Worm (Caenorhabditis elegans) whole organism, young adult: ENCODE measurements around the gene wrb-1.

Experiments
- F33H1.4 ChIP-seq: fragments of 200-800 bp; sonication (Bioruptor generic); IDR thresholded peaks from 2 replicates; pipeline ENCODE4 v1.3.6; 2022; ENCODE audit warnings: missing genetic modification reagents, missing genetic modification characterization, missing compliant biosample characterization
- ama-1 ChIP-seq, 3 experiments: fragments of 150-350 bp in 1 of 3; sonication (generic microtip) in 2 of 3; optimal IDR thresholded peaks; 2 replicates each; lab custom pipeline; 2014 to 2018; ENCODE audit warnings: missing biosample characterization in 2 of 3, missing genetic modification characterization in 2 of 3, missing genetic modification reagents in 2 of 3
- ceh-79 ChIP-seq: sonication (generic microtip); optimal IDR thresholded peaks from 2 replicates; lab custom pipeline; 2017; ENCODE audit warnings: mild to moderate bottlenecking, missing genetic modification characterization, missing compliant biosample characterization
- ceh-91 ChIP-seq: fragments of 200-800 bp; sonication (Bioruptor generic); IDR thresholded peaks from 2 replicates; pipeline ENCODE4 v1.3.6; 2022; ENCODE audit warnings: missing genetic modification reagents, missing genetic modification characterization, missing compliant biosample characterization
- dpl-1 ChIP-seq: fragments of 150-350 bp; optimal IDR thresholded peaks from 2 replicates; lab custom pipeline; 2014; ENCODE audit warnings: missing biosample characterization, missing genetic modification reagents, missing genetic modification characterization
- nfya-1 ChIP-seq: sonication (generic microtip); optimal IDR thresholded peaks from 2 replicates; lab custom pipeline; 2017; ENCODE audit warnings: antibody characterized with exemption, missing compliant biosample characterization, missing genetic modification characterization, borderline replicate concordance; ENCODE audit not compliant: insufficient read depth
- sdz-38 ChIP-seq: sonication (generic microtip); optimal IDR thresholded peaks from 2 replicates; lab custom pipeline; 2016; ENCODE audit warnings: missing genotype, missing genetic modification characterization, missing compliant biosample characterization
- snpc-4 ChIP-seq, 5 experiments: fragments of 150-350 bp in 1 of 5; sonication (generic microtip) in 4 of 5; optimal IDR thresholded peaks; 2 replicates each; lab custom pipeline; 2014 to 2018; ENCODE audit warnings: missing genetic modification characterization in 5 of 5, missing biosample characterization in 3 of 5, antibody characterized with exemption in 2 of 5, mild to moderate bottlenecking in 2 of 5, missing compliant biosample characterization in 2 of 5, missing genotype in 2 of 5, moderate library complexity in 2 of 5, missing genetic modification reagents in 1 of 5
- sptf-2 ChIP-seq: fragments of 200-800 bp; sonication (Bioruptor generic); optimal IDR thresholded peaks from 2 replicates; lab custom pipeline; 2018; ENCODE audit warnings: mild to moderate bottlenecking, missing genetic modification characterization, missing compliant biosample characterization
- unc-62 ChIP-seq: fragments of 150-350 bp; optimal IDR thresholded peaks from 2 replicates; lab custom pipeline; 2014; ENCODE audit warnings: missing biosample characterization, missing genetic modification reagents, missing genetic modification characterization
- ztf-22 ChIP-seq: fragments of 200-800 bp; sonication (Bioruptor generic); optimal IDR thresholded peaks from 2 replicates; lab custom pipeline; 2018; ENCODE audit warnings: mild to moderate bottlenecking, missing genetic modification characterization, moderate library complexity, missing compliant biosample characterization
- ztf-28 ChIP-seq: fragments of 200-800 bp; sonication (Bioruptor generic); IDR thresholded peaks from 2 replicates; pipeline ENCODE4 v1.3.6; 2022; ENCODE audit warnings: missing genetic modification reagents, missing genetic modification characterization, missing compliant biosample characterization
- ztf-6 ChIP-seq: fragments of 200-800 bp; sonication (Bioruptor generic); IDR thresholded peaks from 2 replicates; pipeline ENCODE4 v1.3.6; 2022; ENCODE audit warnings: missing genetic modification reagents, missing genetic modification characterization, missing compliant biosample characterization

DNA sequence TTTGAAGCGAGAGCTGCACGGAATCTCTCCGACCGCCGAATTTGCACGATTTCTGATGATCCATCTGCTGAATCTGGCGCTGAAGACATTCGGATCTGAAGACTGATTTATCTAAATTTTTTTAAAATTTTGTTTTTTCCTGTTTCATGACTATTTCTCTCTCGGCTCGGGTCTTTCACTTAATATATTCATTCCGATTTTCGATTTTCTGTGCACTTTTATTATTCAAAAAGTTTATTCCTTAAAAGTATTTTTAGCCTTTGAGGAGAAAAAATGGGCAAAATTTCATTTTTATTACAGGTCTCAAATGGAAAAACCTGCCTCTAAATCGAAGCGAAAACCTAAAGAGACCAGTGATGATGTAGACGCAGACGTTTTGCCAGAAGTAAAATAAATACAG lies 11.7 kb downstream of the wrb-1 start, which contains the start of gene Y50D4A.1:
- TF ChIP-seq ztf-6 (GFP tag; lab: Robert Waterston, UW) (no peak), ceh-91 (GFP tag; lab: Robert Waterston, UW) (no peak), nfya-1 (tag; lab: Kevin White, UChicago) (no peak), sdz-38 (tag; lab: Kevin White, UChicago) (no peak), ama-1 (optimal IDR thresholded peaks at IDR 0.05; lab: Kevin White, UChicago) (no peak), ama-1 (GFP tag; optimal IDR thresholded peaks at IDR 0.05; lab: Kevin White, UChicago) (no peak), dpl-1 (GFP tag; lab: Kevin White, UChicago) (no peak), ceh-79 (no peak), sptf-2 (GFP tag; lab: Kevin White, UChicago) (no peak), snpc-4 (GFP tag; optimal IDR thresholded peaks at IDR 0.05; lab: Kevin White, UChicago) (no peak), snpc-4 (tag; optimal IDR thresholded peaks at IDR 0.05; lab: Kevin White, UChicago) (no peak), F33H1.4 (GFP tag; lab: Robert Waterston, UW) (no peak), ztf-28 (GFP tag; lab: Robert Waterston, UW) (no peak), ztf-22 (GFP tag; lab: Kevin White, UChicago) (no peak), unc-62 (no peak)
